Worm (Caenorhabditis elegans): ENCODE measurements around the gene zchc-1A.

- TF ChIP-seq dmd-4 (tag; optimal IDR thresholded peaks at IDR 0.05), result no peak
- TF ChIP-seq sem-4 (tag; optimal IDR thresholded peaks at IDR 0.05), result no peak
- TF ChIP-seq egl-27 (tag; optimal IDR thresholded peaks at IDR 0.05), result no peak
- no peak for TF ChIP-seq sma-3 (GFP tag; optimal IDR thresholded peaks at IDR 0.05)
- TF ChIP-seq ama-1 (optimal IDR thresholded peaks at IDR 0.05), result no peak
- TF ChIP-seq ztf-1 (GFP tag; conservative IDR thresholded peaks at IDR 0.05), result no peak
- no peak for TF ChIP-seq lin-39 (tag; optimal IDR thresholded peaks at IDR 0.05)
- TF ChIP-seq elt-3 (tag; optimal IDR thresholded peaks at IDR 0.05), result no peak
- no peak for TF ChIP-seq unc-39 (tag; optimal IDR thresholded peaks at IDR 0.05)
- TF ChIP-seq nhr-23 (tag; optimal IDR thresholded peaks at IDR 0.05), result no peak
Measured at ce11 chrX:5140177-5140576, 34.0 kb upstream of the zchc-1A start.
